Fruit fly (Drosophila melanogaster) whole organism, embryonic: ENCODE results near the gene CSN6.

Source experiments
- Atf6 ChIP-seq: fragments of 200-800 bp; sonication (Bioruptor generic); IDR thresholded peaks from 2 replicates; pipeline ENCODE4 v1.3.6; 2022; ENCODE audit warnings: missing biosample characterization, missing genetic modification characterization
- CG12942 ChIP-seq: fragments of 200-800 bp; sonication (Bioruptor generic); optimal IDR thresholded peaks from 3 replicates; lab custom pipeline; 2016; ENCODE audit warnings: missing biosample characterization, missing genetic modification characterization
- CG14050 ChIP-seq: fragments of 200-800 bp; sonication (Bioruptor generic); IDR thresholded peaks from 3 replicates; pipeline ENCODE4 v1.3.6; 2022; ENCODE audit warnings: missing biosample characterization, missing genetic modification characterization
- CG1529 ChIP-seq: fragments of 200-800 bp; sonication (Bioruptor generic); optimal IDR thresholded peaks from 3 replicates; lab custom pipeline; 2018; ENCODE audit warnings: missing biosample characterization, missing genetic modification characterization
- CG16813 ChIP-seq: fragments of 200-800 bp; sonication (Bioruptor generic); IDR thresholded peaks from 3 replicates; pipeline ENCODE4 v1.3.6; 2022; ENCODE audit warnings: missing biosample characterization, missing genetic modification characterization; ENCODE audit not compliant: partially characterized antibody
- CG1792 ChIP-seq: fragments of 200-800 bp; sonication (Bioruptor generic); optimal IDR thresholded peaks from 2 replicates; lab custom pipeline; 2016; ENCODE audit warnings: missing biosample characterization, missing genetic modification characterization
- CG3065 ChIP-seq: fragments of 200-800 bp; sonication (Bioruptor generic); optimal IDR thresholded peaks from 2 replicates; lab custom pipeline; 2016; ENCODE audit warnings: missing biosample characterization, missing genetic modification characterization
- CG3163 ChIP-seq: fragments of 200-800 bp; sonication (Bioruptor generic); optimal IDR thresholded peaks from 3 replicates; lab custom pipeline; 2016; ENCODE audit warnings: missing biosample characterization, missing genetic modification characterization
- CG34376 ChIP-seq: fragments of 200-800 bp; sonication (Bioruptor generic); optimal IDR thresholded peaks from 2 replicates; lab custom pipeline; 2018; ENCODE audit warnings: missing biosample characterization, mild to moderate bottlenecking, missing genetic modification characterization
- CG3847 ChIP-seq: fragments of 200-800 bp; sonication (Bioruptor generic); IDR thresholded peaks from 2 replicates; pipeline ENCODE4 v1.3.6; 2022; ENCODE audit warnings: missing biosample characterization, missing genetic modification characterization
- CG42726 ChIP-seq: fragments of 200-800 bp; sonication (Bioruptor generic); IDR thresholded peaks from 2 replicates; pipeline ENCODE4 v1.3.6; 2022; ENCODE audit warnings: missing biosample characterization, missing genetic modification characterization; ENCODE audit not compliant: partially characterized antibody
- CG6689 ChIP-seq: fragments of 200-800 bp; sonication (Bioruptor generic); IDR thresholded peaks from 2 replicates; pipeline ENCODE4 v1.3.6; 2022; ENCODE audit warnings: missing biosample characterization, missing genetic modification characterization
- CG7357 ChIP-seq: fragments of 200-800 bp; sonication (Bioruptor generic); IDR thresholded peaks from 3 replicates; pipeline ENCODE4 v1.3.6; 2022; ENCODE audit warnings: missing biosample characterization, missing genetic modification characterization
- CG8359 ChIP-seq: fragments of 200-800 bp; sonication (Bioruptor generic); optimal IDR thresholded peaks from 2 replicates; lab custom pipeline; 2017; ENCODE audit warnings: missing biosample characterization, mild to moderate bottlenecking, missing genetic modification characterization, borderline replicate concordance
- CG8944 ChIP-seq: fragments of 200-800 bp; sonication (Bioruptor generic); optimal IDR thresholded peaks from 3 replicates; lab custom pipeline; 2016; ENCODE audit warnings: missing biosample characterization, missing genetic modification characterization
- CG9797 ChIP-seq: fragments of 200-800 bp; sonication (Bioruptor generic); optimal IDR thresholded peaks from 3 replicates; lab custom pipeline; 2018; ENCODE audit warnings: missing biosample characterization, mild to moderate bottlenecking, missing genetic modification characterization
- CG9817 ChIP-seq: fragments of 200-800 bp; sonication (Bioruptor generic); optimal IDR thresholded peaks from 2 replicates; lab custom pipeline; 2018; ENCODE audit warnings: missing biosample characterization, mild to moderate bottlenecking, missing genetic modification characterization, moderate library complexity
- Dek ChIP-seq: fragments of 200-800 bp; sonication (Bioruptor generic); optimal IDR thresholded peaks from 3 replicates; lab custom pipeline; 2019; ENCODE audit warnings: missing biosample characterization, mild to moderate bottlenecking, missing genetic modification characterization, moderate library complexity
- Gsc ChIP-seq: fragments of 200-800 bp; sonication (Bioruptor generic); IDR thresholded peaks from 2 replicates; pipeline ENCODE4 v1.3.6; 2022; ENCODE audit warnings: missing biosample characterization, missing genetic modification characterization
- Gug ChIP-seq: fragments of 200-800 bp; sonication (Bioruptor generic); IDR thresholded peaks from 4 replicates; pipeline ENCODE4 v1.3.6; 2022; ENCODE audit warnings: missing biosample characterization, missing genetic modification characterization
- HmgZ ChIP-seq: fragments of 200-800 bp; sonication (Bioruptor generic); optimal IDR thresholded peaks from 2 replicates; lab custom pipeline; 2018; ENCODE audit warnings: missing biosample characterization, mild to moderate bottlenecking, missing genetic modification characterization
- Hr51 ChIP-seq, 2 experiments: fragments of 200-800 bp; sonication (Bioruptor generic); optimal IDR thresholded peaks; 2 replicates in 1 of 2; 3 replicates in 1 of 2; lab custom pipeline; 2016 to 2018; ENCODE audit warnings: missing biosample characterization in 2 of 2, missing genetic modification characterization in 2 of 2, mild to moderate bottlenecking in 1 of 2, moderate library complexity in 1 of 2
- Jarid2 ChIP-seq: fragments of 200-800 bp; sonication (Bioruptor generic); optimal IDR thresholded peaks from 3 replicates; lab custom pipeline; 2017; ENCODE audit warnings: mild to moderate bottlenecking, missing biosample characterization, missing genetic modification reagents, missing genetic modification characterization
- MTF-1 ChIP-seq: fragments of 200-800 bp; sonication (Bioruptor generic); optimal IDR thresholded peaks from 2 replicates; lab custom pipeline; 2018; ENCODE audit warnings: missing biosample characterization, mild to moderate bottlenecking, missing genetic modification characterization, borderline replicate concordance
- Meics ChIP-seq: fragments of 200-800 bp; sonication (Bioruptor generic); optimal IDR thresholded peaks from 2 replicates; lab custom pipeline; 2017; ENCODE audit warnings: missing biosample characterization, mild to moderate bottlenecking, missing genetic modification characterization
- Opbp ChIP-seq: fragments of 200-800 bp; sonication (Bioruptor generic); IDR thresholded peaks from 3 replicates; pipeline ENCODE4 v1.3.6; 2022; ENCODE audit warnings: missing biosample characterization, missing genetic modification characterization; ENCODE audit not compliant: partially characterized antibody
- Side ChIP-seq: fragments of 200-800 bp; sonication (Bioruptor generic); optimal IDR thresholded peaks from 2 replicates; lab custom pipeline; 2016; ENCODE audit warnings: missing biosample characterization, missing genetic modification characterization
- Ssrp ChIP-seq: fragments of 200-800 bp; sonication (Bioruptor generic); optimal IDR thresholded peaks from 2 replicates; lab custom pipeline; 2018; ENCODE audit warnings: missing biosample characterization, mild to moderate bottlenecking, missing genetic modification characterization, moderate library complexity
- YL-1 ChIP-seq: fragments of 200-800 bp; sonication (Bioruptor generic); optimal IDR thresholded peaks from 3 replicates; lab custom pipeline; 2017; ENCODE audit warnings: missing biosample characterization, mild to moderate bottlenecking, missing genetic modification characterization
- ash1 ChIP-seq: fragments of 200-800 bp; sonication (Bioruptor generic); optimal IDR thresholded peaks from 2 replicates; lab custom pipeline; 2018; ENCODE audit warnings: missing biosample characterization, mild to moderate bottlenecking, missing genetic modification characterization
- btn ChIP-seq: fragments of 200-800 bp; sonication (Bioruptor generic); optimal IDR thresholded peaks from 2 replicates; lab custom pipeline; 2016; ENCODE audit warnings: missing biosample characterization, missing genetic modification characterization
- caup ChIP-seq: fragments of 200-800 bp; sonication (Bioruptor generic); optimal IDR thresholded peaks from 3 replicates; lab custom pipeline; 2017; ENCODE audit warnings: missing biosample characterization, mild to moderate bottlenecking, missing genetic modification characterization, moderate library complexity; ENCODE audit not compliant: severe bottlenecking
- cg ChIP-seq: fragments of 200-800 bp; sonication (Bioruptor generic); optimal IDR thresholded peaks from 3 replicates; lab custom pipeline; 2019; ENCODE audit warnings: missing biosample characterization, mild to moderate bottlenecking, missing genetic modification characterization, moderate library complexity
- crol ChIP-seq: fragments of 200-800 bp; sonication (Bioruptor generic); IDR thresholded peaks from 2 replicates; pipeline ENCODE4 v1.3.6; 2022; ENCODE audit warnings: missing biosample characterization, missing genetic modification characterization
- crp ChIP-seq, 2 experiments: fragments of 200-800 bp; sonication (Bioruptor generic); optimal IDR thresholded peaks; 2 replicates in 1 of 2; 3 replicates in 1 of 2; lab custom pipeline; 2017; ENCODE audit warnings: missing biosample characterization in 2 of 2, missing genetic modification characterization in 2 of 2, mild to moderate bottlenecking in 1 of 2, moderate library complexity in 1 of 2
- da ChIP-seq: fragments of 200-800 bp; sonication (Bioruptor generic); optimal IDR thresholded peaks from 2 replicates; lab custom pipeline; 2016; ENCODE audit warnings: missing biosample characterization, missing genetic modification characterization
- en ChIP-seq: fragments of 200-800 bp; sonication (Bioruptor generic); optimal IDR thresholded peaks from 2 replicates; lab custom pipeline; 2016; ENCODE audit warnings: missing biosample characterization, missing genetic modification characterization
- fd96Cb ChIP-seq: fragments of 200-800 bp; sonication (Bioruptor generic); optimal IDR thresholded peaks from 2 replicates; lab custom pipeline; 2018; ENCODE audit warnings: missing biosample characterization, mild to moderate bottlenecking, missing genetic modification characterization, moderate library complexity
- ftz-f1 ChIP-seq: fragments of 200-800 bp; sonication (Bioruptor generic); optimal IDR thresholded peaks from 2 replicates; lab custom pipeline; 2016; ENCODE audit warnings: missing biosample characterization, missing genetic modification characterization
- gem ChIP-seq: fragments of 200-800 bp; sonication (Bioruptor generic); optimal IDR thresholded peaks from 2 replicates; lab custom pipeline; 2019; ENCODE audit warnings: missing biosample characterization, mild to moderate bottlenecking, missing genetic modification characterization, moderate library complexity
- klu ChIP-seq: fragments of 200-800 bp; sonication (Bioruptor generic); IDR thresholded peaks from 2 replicates; pipeline ENCODE4 v1.3.6; 2022; ENCODE audit warnings: missing biosample characterization, missing genetic modification characterization
- org-1 ChIP-seq: fragments of 200-800 bp; sonication (Bioruptor generic); optimal IDR thresholded peaks from 2 replicates; lab custom pipeline; 2017; ENCODE audit warnings: missing biosample characterization, missing genetic modification characterization
- pan ChIP-seq, 4 experiments: fragments of >200 bp in 3 of 4; fragments of 200-800 bp in 1 of 4; sonication (Bioruptor generic) in 1 of 4; optimal IDR thresholded peaks in 3 of 4; IDR thresholded peaks in 1 of 4; 2 replicates each; pipeline versions ENCODE4 v1.3.6 to Lab custom; 2017 to 2022; ENCODE audit warnings: missing biosample characterization in 2 of 4, missing genetic modification characterization in 2 of 4, mixed read lengths in 1 of 4
- pita ChIP-seq: fragments of 200-800 bp; sonication (Bioruptor generic); optimal IDR thresholded peaks from 2 replicates; lab custom pipeline; 2017; ENCODE audit warnings: missing biosample characterization, mild to moderate bottlenecking, missing genetic modification characterization
- schlank ChIP-seq: fragments of 200-800 bp; sonication (Bioruptor generic); optimal IDR thresholded peaks from 2 replicates; lab custom pipeline; 2018; ENCODE audit warnings: missing biosample characterization, mild to moderate bottlenecking, missing genetic modification characterization
- sens-2 ChIP-seq: fragments of 200-800 bp; sonication (Bioruptor generic); IDR thresholded peaks from 2 replicates; pipeline ENCODE4 v1.3.6; 2022; ENCODE audit warnings: missing biosample characterization, missing genetic modification characterization
- tap ChIP-seq: fragments of 200-800 bp; optimal IDR thresholded peaks from 3 replicates; lab custom pipeline; 2019; ENCODE audit warnings: missing biosample characterization, mild to moderate bottlenecking, missing genetic modification characterization, moderate library complexity
- vfl ChIP-seq: fragments of 200-800 bp; sonication (Bioruptor generic); optimal IDR thresholded peaks from 2 replicates; lab custom pipeline; 2016; ENCODE audit warnings: missing biosample characterization, missing genetic modification characterization
- zfh1 ChIP-seq: fragments of 200-800 bp; sonication (Bioruptor generic); IDR thresholded peaks from 3 replicates; pipeline ENCODE4 v1.3.6; 2022; ENCODE audit warnings: missing biosample characterization, missing genetic modification characterization

The CSN6 gene

dm6 chr3R:22626842-22627392, 46.3 kb downstream of the CSN6 start (continued):
- TF ChIP-seq CG42726 (no peak), Ssrp (tag; lab: Kevin White, UChicago) (no peak), ash1 (GFP tag; lab: Kevin White, UChicago) (no peak), CG6689 (GFP tag; lab: Robert Waterston, UW) (no peak), gem (tag; lab: Kevin White, UChicago) (peak; percentile 43), btn (no peak), crp (GFP tag; optimal IDR thresholded peaks at IDR 0.05; lab: Kevin White, UChicago) (peak in 1 of 2 experiments; percentile 61), Dek (peak; percentile 36), CG12942 (GFP tag; lab: Kevin White, UChicago) (peak; percentile 3), CG9797 (GFP tag; lab: Kevin White, UChicago) (no peak), CG34376 (GFP tag; lab: Kevin White, UChicago) (peak; percentile 66), fd96Cb (no peak), crol (GFP tag; lab: Robert Waterston, UW) (no peak), CG3847 (GFP tag; lab: Robert Waterston, UW) (no peak), vfl (no peak), cg (GFP tag; lab: Kevin White, UChicago) (peak; percentile 73), CG9817 (tag; lab: Kevin White, UChicago) (peak; percentile 12), CG3065 (GFP tag; lab: Kevin White, UChicago) (no peak), Gsc (GFP tag; lab: Robert Waterston, UW) (no peak), Atf6 (GFP tag; lab: Robert Waterston, UW) (peak; percentile 82), caup (GFP tag; lab: Kevin White, UChicago) (peak; percentile 80), pita (no peak), klu (peak; percentile 40; the same call in 1 of the 2 replicates), CG14050 (GFP tag; lab: Robert Waterston, UW) (no peak), YL-1 (GFP tag; lab: Kevin White, UChicago) (no peak), Hr51 (GFP tag; optimal IDR thresholded peaks at IDR 0.05; lab: Kevin White, UChicago) (peak; percentile 5 to 18), Opbp (GFP tag; lab: Robert Waterston, UW) (no peak), CG8359 (GFP tag; lab: Kevin White, UChicago) (peak; percentile 48), CG1529 (GFP tag; lab: Kevin White, UChicago) (peak; percentile 3), CG3163 (GFP tag; lab: Kevin White, UChicago) (peak; percentile 45), CG1792 (GFP tag; lab: Kevin White, UChicago) (no peak), org-1 (GFP tag; lab: Kevin White, UChicago) (peak; percentile 35), tap (tag; lab: Kevin White, UChicago) (no peak), CG7357 (GFP tag; lab: Robert Waterston, UW) (no peak), ftz-f1 (GFP tag; lab: Kevin White, UChicago) (no peak), MTF-1 (GFP tag; lab: Kevin White, UChicago) (peak; percentile 57), schlank (peak; percentile 63), zfh1 (GFP tag; lab: Robert Waterston, UW) (peak; percentile 34; the same call in 1 of the 3 replicates), Gug (GFP tag; lab: Robert Waterston, UW) (no peak), da (GFP tag; lab: Kevin White, UChicago) (peak; percentile 65), pan (optimal IDR thresholded peaks at IDR 0.05; lab: Kevin White, UChicago) (no peak), pan (GFP tag; optimal IDR thresholded peaks at IDR 0.05 in 1 of 2, IDR thresholded peaks at IDR 0.05 in 1 of 2) (peak in 1 of 2 experiments; percentile 36), sens-2 (GFP tag; lab: Robert Waterston, UW) (no peak), Meics (GFP tag; lab: Kevin White, UChicago) (peak; percentile 73), CG8944 (GFP tag; lab: Kevin White, UChicago) (no peak), HmgZ (tag; lab: Kevin White, UChicago) (peak; percentile 77), CG16813 (no peak), Jarid2 (GFP tag; lab: Kevin White, UChicago) (peak; percentile 35), en (GFP tag; lab: Kevin White, UChicago) (no peak), Side (peak; percentile 59)
